Worm (Caenorhabditis elegans) whole organism, L1 larva: Measurements from ENCODE around the gene thk-1.

ENCODE experiments used
- C04F5.9 ChIP-seq: sonication (generic microtip); optimal IDR thresholded peaks from 2 replicates; lab custom pipeline; 2016; ENCODE audit warnings: missing genetic modification characterization, missing compliant biosample characterization
- C16A3.4 ChIP-seq: fragments of 150-350 bp; optimal IDR thresholded peaks from 2 replicates; lab custom pipeline; 2014; ENCODE audit warnings: missing biosample characterization, missing genetic modification characterization
- aha-1 ChIP-seq: fragments of 150-350 bp; optimal IDR thresholded peaks from 2 replicates; lab custom pipeline; 2014; ENCODE audit warnings: missing biosample characterization, missing genetic modification characterization
- aly-2 ChIP-seq: fragments of 150-350 bp; optimal IDR thresholded peaks from 2 replicates; lab custom pipeline; 2014; ENCODE audit warnings: missing biosample characterization, missing genetic modification characterization
- blmp-1 ChIP-seq: fragments of 150-350 bp; optimal IDR thresholded peaks from 2 replicates; lab custom pipeline; 2014; ENCODE audit warnings: missing biosample characterization, missing genetic modification characterization
- ceh-82 ChIP-seq, 3 experiments: fragments of 150-350 bp in 1 of 3; sonication (generic microtip) in 2 of 3; optimal IDR thresholded peaks; 2 replicates each; lab custom pipeline; 2014 to 2017; ENCODE audit warnings: missing biosample characterization in 3 of 3, missing genetic modification characterization in 3 of 3
- ceh-88 ChIP-seq: fragments of 200-800 bp; sonication (Bioruptor generic); IDR thresholded peaks from 2 replicates; pipeline ENCODE4 v1.3.6; 2022; ENCODE audit warnings: missing genetic modification characterization, missing compliant biosample characterization
- ces-1 ChIP-seq: fragments of 150-350 bp; optimal IDR thresholded peaks from 2 replicates; lab custom pipeline; 2014; ENCODE audit warnings: missing biosample characterization, missing genetic modification reagents, missing genetic modification characterization
- dpl-1 ChIP-seq, 3 experiments: fragments of 150-350 bp in 2 of 3; sonication (generic microtip) in 1 of 3; optimal IDR thresholded peaks; 2 replicates each; lab custom pipeline; 2014 to 2017; ENCODE audit warnings: missing biosample characterization in 3 of 3, missing genetic modification characterization in 3 of 3, missing genetic modification reagents in 3 of 3
- dsc-1 ChIP-seq: sonication (generic microtip); optimal IDR thresholded peaks from 2 replicates; lab custom pipeline; 2016; ENCODE audit warnings: mild to moderate bottlenecking, missing genetic modification characterization, missing compliant biosample characterization
- elt-3 ChIP-seq, 6 experiments: fragments of 150-350 bp in 1 of 6; sonication (generic microtip); optimal IDR thresholded peaks; 2 replicates each; lab custom pipeline; 2017 to 2018; ENCODE audit warnings: missing biosample characterization in 6 of 6, missing genetic modification characterization in 6 of 6, inconsistent platforms in 1 of 6
- ets-5 ChIP-seq: fragments of 200-800 bp; sonication (Bioruptor generic); IDR thresholded peaks from 2 replicates; pipeline ENCODE4 v1.3.6; 2022; ENCODE audit warnings: missing genetic modification characterization, missing compliant biosample characterization
- fkh-10 ChIP-seq: sonication (generic microtip); optimal IDR thresholded peaks from 2 replicates; lab custom pipeline; 2017; ENCODE audit warnings: missing biosample characterization, missing genetic modification reagents, missing genetic modification characterization
- fkh-4 ChIP-seq: sonication (generic microtip); optimal IDR thresholded peaks from 2 replicates; lab custom pipeline; 2016; ENCODE audit warnings: missing compliant biosample characterization, missing genetic modification characterization, borderline replicate concordance
- hlh-17 ChIP-seq: fragments of 200-800 bp; sonication (Bioruptor generic); optimal IDR thresholded peaks from 2 replicates; lab custom pipeline; 2018; ENCODE audit warnings: missing genetic modification characterization, mild to moderate bottlenecking, missing compliant biosample characterization, moderate library complexity, borderline replicate concordance
- hlh-4 ChIP-seq: sonication (generic microtip); optimal IDR thresholded peaks from 2 replicates; lab custom pipeline; 2016; ENCODE audit warnings: mild to moderate bottlenecking, missing genetic modification characterization, missing compliant biosample characterization
- hpl-2 ChIP-seq: fragments of 150-350 bp; optimal IDR thresholded peaks from 2 replicates; lab custom pipeline; 2014; ENCODE audit warnings: missing biosample characterization, missing genetic modification reagents, missing genetic modification characterization
- jun-1 ChIP-seq: fragments of 150-350 bp; optimal IDR thresholded peaks from 2 replicates; lab custom pipeline; 2014; ENCODE audit warnings: missing biosample characterization, missing genetic modification reagents, missing genetic modification characterization
- lin-35 ChIP-seq, 2 experiments: fragments of 150-350 bp; optimal IDR thresholded peaks; 2 replicates each; lab custom pipeline; 2014; ENCODE audit warnings: missing biosample characterization in 2 of 2, missing genetic modification characterization in 2 of 2, missing genetic modification reagents in 2 of 2
- nhr-11 ChIP-seq: fragments of 150-350 bp; optimal IDR thresholded peaks from 2 replicates; lab custom pipeline; 2014; ENCODE audit warnings: missing biosample characterization, missing genetic modification characterization
- nhr-19 ChIP-seq: fragments of 200-800 bp; sonication (Bioruptor generic); conservative IDR thresholded peaks from 2 replicates; pipeline ENCODE4 v1.3.6; 2022; ENCODE audit warnings: missing genetic modification characterization, missing compliant biosample characterization
- nhr-20 ChIP-seq: sonication (generic microtip); optimal IDR thresholded peaks from 2 replicates; lab custom pipeline; 2016; ENCODE audit warnings: mild to moderate bottlenecking, missing genetic modification characterization, missing compliant biosample characterization
- nhr-237 ChIP-seq: fragments of 150-350 bp; optimal IDR thresholded peaks from 2 replicates; lab custom pipeline; 2014; ENCODE audit warnings: missing biosample characterization, missing genetic modification characterization
- nhr-47 ChIP-seq: sonication (generic microtip); optimal IDR thresholded peaks from 2 replicates; lab custom pipeline; 2016; ENCODE audit warnings: mild to moderate bottlenecking, missing genetic modification characterization, moderate library complexity, missing compliant biosample characterization
- nhr-77 ChIP-seq: fragments of 150-350 bp; optimal IDR thresholded peaks from 2 replicates; lab custom pipeline; 2014; ENCODE audit warnings: missing biosample characterization, missing genetic modification characterization
- pag-3 ChIP-seq: sonication (generic microtip); optimal IDR thresholded peaks from 2 replicates; lab custom pipeline; 2017; ENCODE audit warnings: missing genetic modification characterization, mild to moderate bottlenecking, missing compliant biosample characterization, antibody characterized with exemption, borderline replicate concordance; ENCODE audit not compliant: insufficient read depth
- pax-3 ChIP-seq: fragments of 200-800 bp; sonication (Bioruptor generic); optimal IDR thresholded peaks from 2 replicates; lab custom pipeline; 2018; ENCODE audit warnings: mild to moderate bottlenecking, missing genetic modification characterization, moderate library complexity, missing compliant biosample characterization
- pqm-1 ChIP-seq: sonication (generic microtip); optimal IDR thresholded peaks from 3 replicates; lab custom pipeline; 2017; ENCODE audit warnings: missing biosample characterization, missing genetic modification characterization
- sox-4 ChIP-seq: sonication (generic microtip); optimal IDR thresholded peaks from 2 replicates; lab custom pipeline; 2016; ENCODE audit warnings: missing genetic modification characterization, missing compliant biosample characterization
- sptf-1 ChIP-seq: fragments of 150-350 bp; optimal IDR thresholded peaks from 2 replicates; lab custom pipeline; 2014; ENCODE audit warnings: missing biosample characterization, missing genetic modification characterization
- swsn-7 ChIP-seq: sonication (generic microtip); optimal IDR thresholded peaks from 2 replicates; lab custom pipeline; 2016; ENCODE audit warnings: missing genetic modification characterization, missing compliant biosample characterization
- unc-130 ChIP-seq: fragments of 150-350 bp; optimal IDR thresholded peaks from 2 replicates; lab custom pipeline; 2017; ENCODE audit warnings: missing biosample characterization, missing genetic modification characterization, inconsistent platforms
- unc-30 ChIP-seq: sonication (generic microtip); optimal IDR thresholded peaks from 2 replicates; lab custom pipeline; 2017; ENCODE audit warnings: missing biosample characterization, missing genetic modification characterization
- unc-62 ChIP-seq: fragments of 150-350 bp; optimal IDR thresholded peaks from 2 replicates; lab custom pipeline; 2014; ENCODE audit warnings: missing biosample characterization, missing genetic modification reagents, missing genetic modification characterization
- unc-98 ChIP-seq: fragments of 200-800 bp; sonication (Bioruptor generic); IDR thresholded peaks from 2 replicates; pipeline ENCODE4 v1.3.6; 2022; ENCODE audit warnings: missing genetic modification characterization, missing compliant biosample characterization
- vab-15 ChIP-seq: sonication (generic microtip); optimal IDR thresholded peaks from 2 replicates; lab custom pipeline; 2017; ENCODE audit warnings: missing genotype, mild to moderate bottlenecking, missing genetic modification characterization, missing compliant biosample characterization
- xbp-1 ChIP-seq: sonication (generic microtip); optimal IDR thresholded peaks from 2 replicates; lab custom pipeline; 2016; ENCODE audit warnings: missing genetic modification characterization, missing compliant biosample characterization
- zag-1 ChIP-seq: fragments of 150-350 bp; optimal IDR thresholded peaks from 2 replicates; lab custom pipeline; 2014; ENCODE audit warnings: missing biosample characterization, missing genetic modification characterization
- zip-4 ChIP-seq: fragments of 200-800 bp; sonication (Bioruptor generic); optimal IDR thresholded peaks from 2 replicates; lab custom pipeline; 2018; ENCODE audit warnings: mild to moderate bottlenecking, missing genetic modification characterization, moderate library complexity, missing compliant biosample characterization
- ztf-11 ChIP-seq, 2 experiments: sonication (generic microtip); optimal IDR thresholded peaks; 2 replicates each; lab custom pipeline; 2016 to 2017; ENCODE audit warnings: missing genetic modification characterization in 2 of 2, missing biosample characterization in 1 of 2, missing compliant biosample characterization in 1 of 2

Gene thk-1

DNA sequence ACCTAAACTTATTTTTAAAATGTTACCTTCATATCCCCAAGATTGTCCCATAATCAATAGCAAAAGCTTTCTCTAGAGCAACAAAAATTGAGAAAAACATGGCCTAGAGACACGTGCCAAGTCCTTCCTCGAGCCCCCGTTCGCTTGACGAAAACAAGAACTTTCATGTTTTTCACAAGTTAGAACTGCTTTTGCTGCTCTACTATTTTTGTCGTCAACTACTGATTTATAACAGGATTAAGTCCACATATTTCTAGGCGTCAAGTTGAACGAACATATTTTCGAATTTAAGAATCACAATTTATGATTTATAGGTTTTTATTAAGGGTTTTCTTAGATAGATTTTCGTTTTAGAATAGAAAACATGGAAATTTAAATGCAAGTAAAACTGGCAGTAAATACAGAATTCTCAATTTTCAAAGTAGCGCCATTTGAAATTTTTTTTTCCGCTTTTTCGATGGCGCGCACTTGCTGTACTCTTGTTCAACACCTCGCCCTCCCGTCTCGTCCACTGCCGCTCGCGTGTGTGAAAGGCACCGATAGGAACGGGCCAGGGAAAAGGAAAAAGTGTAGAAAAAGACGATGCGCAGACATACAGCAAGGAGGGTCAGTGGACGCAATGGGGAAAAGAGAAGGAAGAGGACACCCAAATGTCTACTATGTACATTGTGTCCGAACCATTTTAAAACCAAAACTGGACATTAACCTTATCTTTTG lies 3.0 kb upstream of the thk-1 start, which contains the start of gene rad-51 (continued):
- no peak for TF ChIP-seq zip-4 (GFP tag; lab: Kevin White, UChicago)
- TF ChIP-seq nhr-11 (tag; lab: Kevin White, UChicago), result no peak
- TF ChIP-seq aly-2 (tag; lab: Kevin White, UChicago), result no peak
- TF ChIP-seq swsn-7 (tag; lab: Kevin White, UChicago), result peak; percentile 42
- no peak for TF ChIP-seq pax-3 (tag; lab: Kevin White, UChicago)
- no peak for TF ChIP-seq nhr-47
- TF ChIP-seq lin-35 (GFP tag; optimal IDR thresholded peaks at IDR 0.05; lab: Kevin White, UChicago), result peak; percentile 89 to 93
- TF ChIP-seq unc-30 (tag; lab: Kevin White, UChicago), result no peak
- TF ChIP-seq nhr-19 (GFP tag; lab: Robert Waterston, UW), result no peak; the same call in 1 of the 2 replicates
- TF ChIP-seq hlh-4 (tag; lab: Kevin White, UChicago), result no peak
- no peak for TF ChIP-seq ceh-88
- no peak for TF ChIP-seq unc-130 (tag; lab: Kevin White, UChicago)
- no peak for TF ChIP-seq unc-62 (GFP tag; lab: Kevin White, UChicago)
- no peak for TF ChIP-seq dsc-1 (tag; lab: Kevin White, UChicago)
- TF ChIP-seq xbp-1 (tag; lab: Kevin White, UChicago), result peak; percentile 45
- TF ChIP-seq hlh-17 (GFP tag; lab: Kevin White, UChicago), result no peak
- TF ChIP-seq ztf-11 (tag; optimal IDR thresholded peaks at IDR 0.05; lab: Kevin White, UChicago), result no peak
- TF ChIP-seq sptf-1 (tag; lab: Kevin White, UChicago), result no peak
- no peak for TF ChIP-seq vab-15 (tag; lab: Kevin White, UChicago)
- no peak for TF ChIP-seq aha-1 (tag; lab: Kevin White, UChicago)
- no peak for TF ChIP-seq unc-98
- TF ChIP-seq fkh-4 (tag; lab: Kevin White, UChicago), result no peak
- peak; percentile 45 for TF ChIP-seq jun-1 (tag; lab: Kevin White, UChicago)
- TF ChIP-seq nhr-20 (tag; lab: Kevin White, UChicago), result peak; percentile 64
- no peak for TF ChIP-seq pqm-1 (tag; lab: Kevin White, UChicago)
- TF ChIP-seq ets-5 (GFP tag; lab: Robert Waterston, UW), result no peak
- TF ChIP-seq blmp-1 (tag; lab: Kevin White, UChicago), result peak; percentile 48
- peak; percentile 39 for TF ChIP-seq C16A3.4 (tag; lab: Kevin White, UChicago)
- TF ChIP-seq C04F5.9 (tag; lab: Kevin White, UChicago), result no peak
- TF ChIP-seq dpl-1 (GFP tag; optimal IDR thresholded peaks at IDR 0.05; lab: Kevin White, UChicago), result peak; percentile 78 to 89 (median 81)
- no peak for TF ChIP-seq ces-1 (GFP tag; lab: Kevin White, UChicago)
- TF ChIP-seq ceh-82 (tag; optimal IDR thresholded peaks at IDR 0.05; lab: Kevin White, UChicago), result peak in 2 of 3 experiments; percentile 55 to 75
- no peak for TF ChIP-seq zag-1 (tag; lab: Kevin White, UChicago)

DNA sequence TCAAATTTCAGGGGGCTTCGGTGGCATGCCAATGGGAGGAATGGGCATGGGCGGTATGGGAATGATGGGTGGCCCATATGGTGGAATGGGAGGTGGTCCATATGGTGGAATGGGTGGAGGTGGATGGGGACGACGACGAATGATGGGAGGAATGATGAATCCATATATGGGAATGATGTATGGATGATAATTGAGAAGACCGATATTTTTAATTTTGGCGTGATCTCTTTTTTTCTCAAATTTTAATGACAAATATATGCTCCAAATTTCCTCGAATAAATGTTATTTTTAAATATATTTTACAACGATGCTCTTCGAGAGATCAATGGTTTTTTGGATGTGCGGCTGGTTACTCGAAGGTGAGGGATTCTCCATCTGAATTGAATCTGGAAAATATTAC lies 3.7 kb downstream of the thk-1 start, which contains the start of gene Y43C5A.4:
TSS of gene Y43C5A.4 (plus strand) at position 301 of the 400 bp plus-strand sequence.
- TF ChIP-seq fkh-10 (GFP tag; lab: Kevin White, UChicago) (no peak), hpl-2 (no peak), pax-3 (tag; lab: Kevin White, UChicago) (no peak), nhr-77 (tag; lab: Kevin White, UChicago) (no peak), nhr-237 (tag; lab: Kevin White, UChicago) (no peak), elt-3 (tag; optimal IDR thresholded peaks at IDR 0.05; lab: Kevin White, UChicago) (no peak), ztf-11 (tag; optimal IDR thresholded peaks at IDR 0.05; lab: Kevin White, UChicago) (no peak), sox-4 (tag; lab: Kevin White, UChicago) (no peak), pag-3 (tag; lab: Kevin White, UChicago) (no peak)
